Fruit fly (Drosophila melanogaster) whole organism, embryonic: ENCODE measurements around the gene CG2841.
A peak's percentile ranks its signal among the peaks of the same experiment; 100 is the strongest.

Experiments
- Atf6 ChIP-seq: fragments of 200-800 bp; sonication (Bioruptor generic); IDR thresholded peaks from 2 replicates; pipeline ENCODE4 v1.3.6; 2022; ENCODE audit warnings: missing biosample characterization, missing genetic modification characterization
- CG10321 ChIP-seq: fragments of 200-800 bp; sonication (Bioruptor generic); IDR thresholded peaks from 2 replicates; pipeline ENCODE4 v1.3.6; 2022; ENCODE audit warnings: missing biosample characterization, missing genetic modification characterization
- CG11085 ChIP-seq: fragments of 200-800 bp; sonication (Bioruptor generic); IDR thresholded peaks from 2 replicates; pipeline ENCODE4 v1.3.6; 2022; ENCODE audit warnings: missing biosample characterization, missing genetic modification characterization
- CG11504 ChIP-seq: fragments of 200-800 bp; sonication (Bioruptor generic); optimal IDR thresholded peaks from 3 replicates; lab custom pipeline; 2019; ENCODE audit warnings: missing biosample characterization, mild to moderate bottlenecking, missing genetic modification characterization, moderate library complexity
- CG12104 ChIP-seq: fragments of 200-800 bp; sonication (Bioruptor generic); optimal IDR thresholded peaks from 3 replicates; lab custom pipeline; 2016; ENCODE audit warnings: missing biosample characterization, missing genetic modification characterization
- CG12942 ChIP-seq: fragments of 200-800 bp; sonication (Bioruptor generic); optimal IDR thresholded peaks from 3 replicates; lab custom pipeline; 2016; ENCODE audit warnings: missing biosample characterization, missing genetic modification characterization
- CG13894 ChIP-seq: fragments of 200-800 bp; sonication (Bioruptor generic); optimal IDR thresholded peaks from 3 replicates; lab custom pipeline; 2018; ENCODE audit warnings: missing biosample characterization, mild to moderate bottlenecking, missing genetic modification characterization, moderate library complexity
- CG14050 ChIP-seq: fragments of 200-800 bp; sonication (Bioruptor generic); IDR thresholded peaks from 3 replicates; pipeline ENCODE4 v1.3.6; 2022; ENCODE audit warnings: missing biosample characterization, missing genetic modification characterization
- CG17186 ChIP-seq: fragments of 200-800 bp; sonication (Bioruptor generic); optimal IDR thresholded peaks from 3 replicates; lab custom pipeline; 2017; ENCODE audit warnings: missing biosample characterization, missing genetic modification reagents, missing genetic modification characterization
- CG17612 ChIP-seq: fragments of 200-800 bp; sonication (Bioruptor generic); IDR thresholded peaks from 2 replicates; pipeline ENCODE4 v1.3.6; 2022; ENCODE audit warnings: missing biosample characterization, missing genetic modification characterization
- CG18619 ChIP-seq: fragments of 200-800 bp; sonication (Bioruptor generic); optimal IDR thresholded peaks from 3 replicates; lab custom pipeline; 2017; ENCODE audit warnings: missing biosample characterization, mild to moderate bottlenecking, missing genetic modification characterization
- CG2116 ChIP-seq: fragments of 200-800 bp; sonication (Bioruptor generic); optimal IDR thresholded peaks from 3 replicates; lab custom pipeline; 2018; ENCODE audit warnings: missing biosample characterization, mild to moderate bottlenecking, missing genetic modification characterization
- CG32767 ChIP-seq: fragments of 200-800 bp; sonication (Bioruptor generic); IDR thresholded peaks from 2 replicates; pipeline ENCODE4 v1.3.6; 2022; ENCODE audit warnings: missing biosample characterization, missing genetic modification characterization
- CG3838 ChIP-seq: fragments of 200-800 bp; sonication (Bioruptor generic); optimal IDR thresholded peaks from 3 replicates; lab custom pipeline; 2016; ENCODE audit warnings: missing biosample characterization, missing genetic modification characterization
- CG3995 ChIP-seq: fragments of 200-800 bp; sonication (Bioruptor generic); optimal IDR thresholded peaks from 3 replicates; lab custom pipeline; 2016; ENCODE audit warnings: missing biosample characterization, missing genetic modification characterization
- CG8924 ChIP-seq: fragments of 200-800 bp; optimal IDR thresholded peaks from 3 replicates; lab custom pipeline; 2019; ENCODE audit warnings: missing biosample characterization, mild to moderate bottlenecking, missing genetic modification characterization, moderate library complexity
- CG9215 ChIP-seq: fragments of 200-800 bp; sonication (Bioruptor generic); IDR thresholded peaks from 2 replicates; pipeline ENCODE4 v1.3.6; 2022; ENCODE audit warnings: missing biosample characterization, missing genetic modification characterization
- CG9932 ChIP-seq: fragments of 200-800 bp; sonication (Bioruptor generic); IDR thresholded peaks from 2 replicates; pipeline ENCODE4 v1.3.6; 2022; ENCODE audit warnings: missing biosample characterization, missing genetic modification characterization
- D19A ChIP-seq: fragments of 200-800 bp; optimal IDR thresholded peaks from 3 replicates; lab custom pipeline; 2019; ENCODE audit warnings: missing biosample characterization, mild to moderate bottlenecking, missing genetic modification characterization, moderate library complexity
- Doc3 ChIP-seq: fragments of 200-800 bp; sonication (Bioruptor generic); IDR thresholded peaks from 3 replicates; pipeline ENCODE4 v1.3.6; 2022; ENCODE audit warnings: missing biosample characterization, missing genetic modification characterization; ENCODE audit not compliant: partially characterized antibody
- Ets65A ChIP-seq: fragments of 200-800 bp; sonication (Bioruptor generic); peaks from one replicate; lab custom pipeline; 2016; ENCODE audit warnings: missing biosample characterization, missing genetic modification characterization
- Fer1 ChIP-seq: fragments of 200-800 bp; sonication (Bioruptor generic); optimal IDR thresholded peaks from 2 replicates; lab custom pipeline; 2017; ENCODE audit warnings: missing biosample characterization, mild to moderate bottlenecking, missing genetic modification characterization
- Gsc ChIP-seq: fragments of 200-800 bp; sonication (Bioruptor generic); IDR thresholded peaks from 2 replicates; pipeline ENCODE4 v1.3.6; 2022; ENCODE audit warnings: missing biosample characterization, missing genetic modification characterization
- Hmx ChIP-seq: fragments of 200-800 bp; sonication (Bioruptor generic); optimal IDR thresholded peaks from 2 replicates; lab custom pipeline; 2016; ENCODE audit warnings: missing biosample characterization, missing genetic modification characterization
- Lhr ChIP-seq: fragments of 200-800 bp; sonication (Bioruptor generic); optimal IDR thresholded peaks from 3 replicates; lab custom pipeline; 2017; ENCODE audit warnings: mild to moderate bottlenecking, missing biosample characterization, missing genetic modification reagents, missing genetic modification characterization
- NK7.1 ChIP-seq: fragments of 200-800 bp; sonication (Bioruptor generic); optimal IDR thresholded peaks from 3 replicates; lab custom pipeline; 2016; ENCODE audit warnings: missing biosample characterization, missing genetic modification characterization
- Neu2 ChIP-seq: fragments of 200-800 bp; sonication (Bioruptor generic); optimal IDR thresholded peaks from 3 replicates; lab custom pipeline; 2016; ENCODE audit warnings: missing biosample characterization, missing genetic modification characterization, borderline replicate concordance
- Oaz ChIP-seq: fragments of 200-800 bp; sonication (Bioruptor generic); IDR thresholded peaks from 2 replicates; pipeline ENCODE4 v1.3.6; 2022; ENCODE audit warnings: missing biosample characterization, missing genetic modification characterization
- Optix ChIP-seq: fragments of 200-800 bp; sonication (Bioruptor generic); IDR thresholded peaks from 3 replicates; pipeline ENCODE4 v1.3.6; 2022; ENCODE audit warnings: missing biosample characterization, missing genetic modification characterization
- Sox100B ChIP-seq: fragments of 200-800 bp; sonication (Bioruptor generic); optimal IDR thresholded peaks from 3 replicates; lab custom pipeline; 2018; ENCODE audit warnings: missing biosample characterization, mild to moderate bottlenecking, missing genetic modification characterization
- Stat92E ChIP-seq, 3 experiments: fragments of >200 bp in 2 of 3; fragments of 200-800 bp in 1 of 3; sonication (Bioruptor generic) in 1 of 3; optimal IDR thresholded peaks; 2 replicates each; lab custom pipeline; 2017 to 2019; ENCODE audit warnings: missing biosample characterization in 3 of 3, missing genetic modification characterization in 3 of 3, mild to moderate bottlenecking in 1 of 3, moderate library complexity in 1 of 3
- Trl ChIP-seq, 3 experiments: fragments of >200 bp in 2 of 3; fragments of 200-800 bp in 1 of 3; sonication (Bioruptor generic) in 1 of 3; optimal IDR thresholded peaks; 2 replicates in 1 of 3; 3 replicates in 2 of 3; lab custom pipeline; 2016 to 2017; ENCODE audit warnings: missing biosample characterization in 1 of 3, missing genetic modification characterization in 1 of 3
- ab ChIP-seq: fragments of 200-800 bp; sonication (Bioruptor generic); optimal IDR thresholded peaks from 2 replicates; lab custom pipeline; 2016; ENCODE audit warnings: missing biosample characterization, missing genetic modification characterization
- abd-A ChIP-seq: fragments of 200-800 bp; sonication (Bioruptor generic); optimal IDR thresholded peaks from 3 replicates; lab custom pipeline; 2019; ENCODE audit warnings: missing biosample characterization, mild to moderate bottlenecking, missing genetic modification characterization, moderate library complexity
- bowl ChIP-seq: fragments of 200-800 bp; sonication (Bioruptor generic); IDR thresholded peaks from 2 replicates; pipeline ENCODE4 v1.3.6; 2022; ENCODE audit warnings: missing biosample characterization, missing genetic modification characterization
- cas ChIP-seq: fragments of 200-800 bp; sonication (Bioruptor generic); IDR thresholded peaks from 2 replicates; pipeline ENCODE4 v1.3.6; 2022; ENCODE audit warnings: missing biosample characterization, missing genetic modification characterization
- croc ChIP-seq: fragments of 200-800 bp; sonication (Bioruptor generic); conservative IDR thresholded peaks from 3 replicates; pipeline ENCODE4 v1.3.6; 2022; ENCODE audit warnings: missing biosample characterization, missing genetic modification characterization
- fd102C ChIP-seq: fragments of 200-800 bp; sonication (Bioruptor generic); optimal IDR thresholded peaks from 2 replicates; lab custom pipeline; 2018; ENCODE audit warnings: missing biosample characterization, mild to moderate bottlenecking, missing genetic modification characterization, moderate library complexity
- fd96Cb ChIP-seq: fragments of 200-800 bp; sonication (Bioruptor generic); optimal IDR thresholded peaks from 2 replicates; lab custom pipeline; 2018; ENCODE audit warnings: missing biosample characterization, mild to moderate bottlenecking, missing genetic modification characterization, moderate library complexity
- gcm2 ChIP-seq: fragments of 200-800 bp; sonication (Bioruptor generic); optimal IDR thresholded peaks from 2 replicates; lab custom pipeline; 2016; ENCODE audit warnings: missing biosample characterization, missing genetic modification characterization
- gem ChIP-seq: fragments of 200-800 bp; sonication (Bioruptor generic); optimal IDR thresholded peaks from 2 replicates; lab custom pipeline; 2019; ENCODE audit warnings: missing biosample characterization, mild to moderate bottlenecking, missing genetic modification characterization, moderate library complexity
- jing ChIP-seq: fragments of 200-800 bp; sonication (Bioruptor generic); optimal IDR thresholded peaks from 2 replicates; lab custom pipeline; 2018; ENCODE audit warnings: missing biosample characterization, mild to moderate bottlenecking, missing genetic modification characterization
- jumu ChIP-seq: fragments of 200-800 bp; sonication (Bioruptor generic); optimal IDR thresholded peaks from 3 replicates; lab custom pipeline; 2016; ENCODE audit warnings: missing biosample characterization, missing genetic modification characterization
- pnt ChIP-seq: fragments of 200-800 bp; sonication (Bioruptor generic); optimal IDR thresholded peaks from 3 replicates; lab custom pipeline; 2016; ENCODE audit warnings: missing biosample characterization, missing genetic modification characterization
- repo ChIP-seq: fragments of 200-800 bp; sonication (Bioruptor generic); optimal IDR thresholded peaks from 2 replicates; lab custom pipeline; 2016; ENCODE audit warnings: missing biosample characterization, missing genetic modification characterization
- schlank ChIP-seq: fragments of 200-800 bp; sonication (Bioruptor generic); optimal IDR thresholded peaks from 2 replicates; lab custom pipeline; 2018; ENCODE audit warnings: missing biosample characterization, mild to moderate bottlenecking, missing genetic modification characterization
- stwl ChIP-seq: fragments of 200-800 bp; sonication (Bioruptor generic); optimal IDR thresholded peaks from 3 replicates; lab custom pipeline; 2018; ENCODE audit warnings: missing biosample characterization, mild to moderate bottlenecking, missing genetic modification characterization, moderate library complexity
- trh ChIP-seq: fragments of 200-800 bp; sonication (Bioruptor generic); optimal IDR thresholded peaks from 2 replicates; lab custom pipeline; 2016; ENCODE audit warnings: missing biosample characterization, missing genetic modification characterization
- unc-4 ChIP-seq: fragments of 200-800 bp; sonication (Bioruptor generic); IDR thresholded peaks from 2 replicates; pipeline ENCODE4 v1.3.6; 2022; ENCODE audit warnings: missing biosample characterization, missing genetic modification characterization; ENCODE audit not compliant: partially characterized antibody
- wor ChIP-seq: fragments of 200-800 bp; sonication (Bioruptor generic); IDR thresholded peaks from 2 replicates; pipeline ENCODE4 v1.3.6; 2022; ENCODE audit warnings: missing biosample characterization, missing genetic modification characterization

Gene CG2841

DNA sequence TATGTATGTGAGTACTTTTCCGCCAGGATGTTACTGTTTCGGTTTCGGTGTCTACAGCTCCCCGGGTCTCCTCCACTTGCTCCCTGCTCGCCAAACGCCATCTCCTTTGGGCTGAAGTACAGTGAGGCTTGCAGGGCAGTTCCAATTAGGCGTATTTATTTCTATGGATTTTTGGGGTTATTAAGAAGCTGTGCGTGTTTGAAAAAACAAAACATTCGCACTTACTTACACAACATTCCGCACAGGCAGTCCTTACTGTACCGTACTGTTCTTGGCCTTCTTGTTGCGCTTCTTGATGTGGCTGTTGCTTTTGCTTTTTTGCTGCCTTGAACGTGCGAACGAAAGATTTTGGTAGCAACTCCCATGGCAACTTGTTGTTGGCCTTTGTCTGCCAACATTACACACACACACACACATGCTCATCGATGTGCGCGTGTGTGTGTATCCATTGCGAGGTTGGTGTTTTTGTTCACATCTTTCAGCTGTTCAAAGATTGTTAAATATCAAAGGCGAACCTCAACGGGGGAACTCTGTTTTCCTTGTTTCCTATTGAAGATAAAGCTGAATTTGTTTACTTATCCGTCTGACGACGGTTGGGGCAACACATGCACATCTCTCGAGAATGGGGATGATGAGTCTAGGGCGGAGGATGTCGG is 44.1 kb downstream of the CG2841 start:
- TF ChIP-seq Oaz (GFP tag; lab: Robert Waterston, UW), result no peak
- TF ChIP-seq gem, result peak; percentile 62
- TF ChIP-seq bowl (GFP tag; lab: Robert Waterston, UW), result peak; percentile 42; the same call in 1 of the 2 replicates
- peak; percentile 36 for TF ChIP-seq CG18619 (GFP tag; lab: Kevin White, UChicago)
- TF ChIP-seq CG9932, result peak; percentile 57
- peak; percentile 37 for TF ChIP-seq fd96Cb
- TF ChIP-seq schlank (tag; lab: Kevin White, UChicago), result peak; percentile 32
- no peak for TF ChIP-seq trh
- TF ChIP-seq abd-A (tag; lab: Kevin White, UChicago), result no peak
- TF ChIP-seq croc, result no peak
- TF ChIP-seq cas, result no peak
- no peak for TF ChIP-seq CG11085 (GFP tag; lab: Robert Waterston, UW)
- no peak for TF ChIP-seq gcm2 (GFP tag; lab: Kevin White, UChicago)
- TF ChIP-seq CG17186 (GFP tag; lab: Kevin White, UChicago), result no peak
- TF ChIP-seq fd102C (GFP tag; lab: Kevin White, UChicago), result peak; percentile 6
- no peak for TF ChIP-seq CG13894 (tag; lab: Kevin White, UChicago)
- TF ChIP-seq CG12942 (GFP tag; lab: Kevin White, UChicago), result peak; percentile 33
- TF ChIP-seq CG9215 (GFP tag; lab: Robert Waterston, UW), result no peak
- no peak for TF ChIP-seq Stat92E (GFP tag; optimal IDR thresholded peaks at IDR 0.05; lab: Kevin White, UChicago)
- TF ChIP-seq unc-4, result no peak
- TF ChIP-seq CG10321 (GFP tag; lab: Robert Waterston, UW), result no peak
- peak; percentile 0 for TF ChIP-seq jing (GFP tag; lab: Kevin White, UChicago)
- peak; percentile 0 for TF ChIP-seq jumu
- TF ChIP-seq Neu2, result no peak
- TF ChIP-seq Trl (optimal IDR thresholded peaks at IDR 0.05; lab: Kevin White, UChicago), result no peak
- peak; percentile 44 for TF ChIP-seq Trl (GFP tag; optimal IDR thresholded peaks at IDR 0.05; lab: Kevin White, UChicago)
- peak; percentile 53; the same call in 1 of the 3 replicates for TF ChIP-seq Optix
- no peak for TF ChIP-seq CG3995 (GFP tag; lab: Kevin White, UChicago)
- no peak for TF ChIP-seq Lhr
- peak; percentile 51 for TF ChIP-seq wor (GFP tag; lab: Robert Waterston, UW)
- peak; percentile 52 for TF ChIP-seq CG11504 (tag; lab: Kevin White, UChicago)
- TF ChIP-seq CG8924 (tag; lab: Kevin White, UChicago), result peak; percentile 67
- no peak for TF ChIP-seq CG12104 (GFP tag; lab: Kevin White, UChicago)
- TF ChIP-seq Ets65A, result peak; percentile 91
- TF ChIP-seq Doc3 (GFP tag; lab: Robert Waterston, UW), result no peak
- TF ChIP-seq CG3838 (GFP tag; lab: Kevin White, UChicago), result no peak
- peak; percentile 44 for TF ChIP-seq pnt (GFP tag; lab: Kevin White, UChicago)
- no peak for TF ChIP-seq Hmx (GFP tag; lab: Kevin White, UChicago)
- TF ChIP-seq CG32767 (GFP tag; lab: Robert Waterston, UW), result 0 out of 2 replicates have a peak, but pooled peaks have one; percentile 19
- no peak for TF ChIP-seq repo
- TF ChIP-seq D19A (tag; lab: Kevin White, UChicago), result no peak
- no peak for TF ChIP-seq stwl
- no peak for TF ChIP-seq CG2116 (GFP tag; lab: Kevin White, UChicago)
- TF ChIP-seq NK7.1, result no peak
- peak; percentile 45; the same call in 1 of the 2 replicates for TF ChIP-seq Atf6 (GFP tag; lab: Robert Waterston, UW)
- TF ChIP-seq ab (GFP tag; lab: Kevin White, UChicago), result no peak
- TF ChIP-seq Gsc (GFP tag; lab: Robert Waterston, UW), result no peak
- peak; percentile 70 for TF ChIP-seq CG14050 (GFP tag; lab: Robert Waterston, UW)
- TF ChIP-seq CG17612, result no peak
- peak; percentile 37 for TF ChIP-seq Fer1 (GFP tag; lab: Kevin White, UChicago)
- TF ChIP-seq Sox100B (GFP tag; lab: Kevin White, UChicago), result no peak
